Fruit fly (Drosophila melanogaster): Measurements from ENCODE around the gene GluRIIA.

Gene GluRIIA

DNA sequence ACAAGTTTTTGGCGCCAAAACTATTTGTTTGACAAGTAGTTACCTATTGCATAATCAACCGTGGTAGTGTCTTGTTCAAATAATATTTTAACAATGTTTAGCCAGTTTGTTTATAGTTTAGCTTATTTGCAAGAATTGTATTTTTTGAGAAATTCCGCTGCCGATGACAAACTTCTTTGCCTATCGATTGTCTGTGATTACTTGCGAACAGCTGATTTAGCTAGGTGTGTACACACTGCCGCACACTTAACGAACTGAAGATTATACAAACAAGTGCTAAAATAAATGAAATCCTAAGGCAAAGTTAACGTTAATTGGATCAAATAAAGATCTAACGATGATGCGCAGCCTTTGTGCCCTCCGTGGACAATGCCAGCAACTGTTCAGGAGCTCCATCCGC is 28.1 kb upstream of the GluRIIA start, which contains the start of gene Cox11 (continued):
- no peak for TF ChIP-seq CG43689 (GFP tag; IDR thresholded peaks at IDR 0.05)
- TF ChIP-seq Pdp1 (GFP tag; optimal IDR thresholded peaks at IDR 0.05) = peak in 1 of 2 experiments; percentile 58
- no peak for TF ChIP-seq gro (GFP tag; optimal IDR thresholded peaks at IDR 0.05)
- no peak for TF ChIP-seq ftz-f1 (GFP tag; optimal IDR thresholded peaks at IDR 0.05)
- no peak for TF ChIP-seq jumu (GFP tag; optimal IDR thresholded peaks at IDR 0.05)
- TF ChIP-seq CG1233 (GFP tag; optimal IDR thresholded peaks at IDR 0.05) = no peak
- TF ChIP-seq trem (tag; optimal IDR thresholded peaks at IDR 0.05) = no peak
- TF ChIP-seq CG17912 (GFP tag; optimal IDR thresholded peaks at IDR 0.05) = no peak
- TF ChIP-seq ssp (GFP tag; IDR thresholded peaks at IDR 0.05) = no peak
- no peak for TF ChIP-seq CG6765 (GFP tag; optimal IDR thresholded peaks at IDR 0.05)
- TF ChIP-seq ara (GFP tag; IDR thresholded peaks at IDR 0.05) = no peak
- TF ChIP-seq Sry-δ (GFP tag; optimal IDR thresholded peaks at IDR 0.05) = peak; percentile 10
- no peak for TF ChIP-seq CG1602 (GFP tag; optimal IDR thresholded peaks at IDR 0.05)
- no peak for TF ChIP-seq CG15479 (GFP tag; optimal IDR thresholded peaks at IDR 0.05)
- TF ChIP-seq Adf1 (GFP tag; IDR thresholded peaks at IDR 0.05) = no peak
- no peak for TF ChIP-seq gem (tag; optimal IDR thresholded peaks at IDR 0.05)
- TF ChIP-seq Doc3 (GFP tag; IDR thresholded peaks at IDR 0.05; ENCODE audit: partially characterized antibody) = 0 out of 3 replicates have a peak, but pooled peaks have one; percentile 20
- peak; percentile 99 for TF ChIP-seq CG14710 (tag; optimal IDR thresholded peaks at IDR 0.05)
- TF ChIP-seq CG12104 (GFP tag; optimal IDR thresholded peaks at IDR 0.05) = no peak
- 0 out of 3 replicates have a peak, but pooled peaks have one; percentile 20 for TF ChIP-seq mld (GFP tag; IDR thresholded peaks at IDR 0.05; ENCODE audit: partially characterized antibody)
- TF ChIP-seq H2.0 (GFP tag; IDR thresholded peaks at IDR 0.05) = no peak
- peak; percentile 25 for TF ChIP-seq zen (tag; optimal IDR thresholded peaks at IDR 0.05)
- TF ChIP-seq p53 (GFP tag; optimal IDR thresholded peaks at IDR 0.05) = no peak
- no peak for TF ChIP-seq Kr (GFP tag; optimal IDR thresholded peaks at IDR 0.05)
- TF ChIP-seq nerfin-2 (GFP tag; IDR thresholded peaks at IDR 0.05; ENCODE audit: partially characterized antibody) = peak; percentile 45; the same call in 1 of the 2 replicates
- TF ChIP-seq Hmx (GFP tag; optimal IDR thresholded peaks at IDR 0.05) = no peak
- no peak for TF ChIP-seq fd96Cb (tag; optimal IDR thresholded peaks at IDR 0.05)
- no peak for TF ChIP-seq CG18476 (GFP tag; optimal IDR thresholded peaks at IDR 0.05)
- TF ChIP-seq sna (GFP tag; IDR thresholded peaks at IDR 0.05; ENCODE audit: partially characterized antibody) = peak; percentile 54; the same call in 1 of the 2 replicates
- no peak for TF ChIP-seq CG12942 (GFP tag; optimal IDR thresholded peaks at IDR 0.05)
- TF ChIP-seq CG8765 (GFP tag; IDR thresholded peaks at IDR 0.05) = no peak
- TF ChIP-seq tna (GFP tag; IDR thresholded peaks at IDR 0.05; ENCODE audit: partially characterized antibody) = peak; percentile 64; the same call in 1 of the 2 replicates
- TF ChIP-seq tx (GFP tag; optimal IDR thresholded peaks at IDR 0.05) = no peak
- TF ChIP-seq CG34224 (GFP tag; IDR thresholded peaks at IDR 0.05; ENCODE audit: partially characterized antibody) = peak; percentile 61; the same call in 1 of the 3 replicates
- TF ChIP-seq CG14860 (GFP tag; IDR thresholded peaks at IDR 0.05; ENCODE audit: partially characterized antibody) = peak; percentile 51; the same call in 1 of the 3 replicates
- TF ChIP-seq HLH4C (GFP tag; IDR thresholded peaks at IDR 0.05; ENCODE audit: partially characterized antibody) = peak; percentile 77
- TF ChIP-seq CG2116 (GFP tag; optimal IDR thresholded peaks at IDR 0.05) = peak; percentile 23
- TF ChIP-seq pb (GFP tag; optimal IDR thresholded peaks at IDR 0.05) = no peak
- no peak for TF ChIP-seq Bteb2 (GFP tag; optimal IDR thresholded peaks at IDR 0.05)
- TF ChIP-seq CG3163 (GFP tag; optimal IDR thresholded peaks at IDR 0.05) = no peak
- peak; percentile 53; the same call in 2 of the 3 replicates for TF ChIP-seq CG7963 (GFP tag; IDR thresholded peaks at IDR 0.05; ENCODE audit: partially characterized antibody)
- TF ChIP-seq br (optimal IDR thresholded peaks at IDR 0.05) = no peak
- TF ChIP-seq Med (GFP tag) = no peak
- TF ChIP-seq CG2875 (GFP tag; optimal IDR thresholded peaks at IDR 0.05) = no peak
- no peak for TF ChIP-seq CG12659 (GFP tag; optimal IDR thresholded peaks at IDR 0.05)
- TF ChIP-seq unc-4 (GFP tag; IDR thresholded peaks at IDR 0.05; ENCODE audit: partially characterized antibody) = peak; percentile 46; the same call in 1 of the 2 replicates
- TF ChIP-seq CG10979 (tag; optimal IDR thresholded peaks at IDR 0.05) = no peak
- no peak for TF ChIP-seq CG7786 (GFP tag; optimal IDR thresholded peaks at IDR 0.05)
- TF ChIP-seq CG11696 (GFP tag; IDR thresholded peaks at IDR 0.05) = no peak
- TF ChIP-seq unpg (GFP tag; optimal IDR thresholded peaks at IDR 0.05) = no peak
